Fruit fly (Drosophila melanogaster) whole organism, prepupa: ENCODE data around the gene CG32121.

Experiments used
- Blimp-1 ChIP-seq: fragments of 200-800 bp; sonication (Bioruptor generic); optimal IDR thresholded peaks from 3 replicates; lab custom pipeline; 2017; ENCODE audit warnings: missing biosample characterization, missing genetic modification characterization, mild to moderate bottlenecking, moderate library complexity, missing genetic modification reagents
- CG10669 ChIP-seq: fragments of 200-800 bp; sonication (Bioruptor generic); optimal IDR thresholded peaks from 3 replicates; lab custom pipeline; 2018; ENCODE audit warnings: missing biosample characterization, mild to moderate bottlenecking, missing genetic modification characterization, moderate library complexity
- CG15336 ChIP-seq: fragments of 200-800 bp; sonication (Bioruptor generic); IDR thresholded peaks from 2 replicates; pipeline ENCODE4 v1.3.6; 2022; ENCODE audit warnings: missing biosample characterization, missing genetic modification characterization
- CG1621 ChIP-seq: fragments of 200-800 bp; sonication (Bioruptor generic); optimal IDR thresholded peaks from 3 replicates; lab custom pipeline; 2018; ENCODE audit warnings: missing biosample characterization, mild to moderate bottlenecking, missing genetic modification characterization
- CG16779 ChIP-seq: fragments of 200-800 bp; sonication (Bioruptor generic); optimal IDR thresholded peaks from 3 replicates; lab custom pipeline; 2017; ENCODE audit warnings: missing biosample characterization, mild to moderate bottlenecking, missing genetic modification characterization
- CG3032 ChIP-seq: fragments of 200-800 bp; optimal IDR thresholded peaks from 2 replicates; lab custom pipeline; 2019; ENCODE audit warnings: missing biosample characterization, mild to moderate bottlenecking, missing genetic modification characterization, moderate library complexity
- CG32006 ChIP-seq: fragments of 200-800 bp; sonication (Bioruptor generic); optimal IDR thresholded peaks from 3 replicates; lab custom pipeline; 2017; ENCODE audit warnings: missing biosample characterization, mild to moderate bottlenecking, missing genetic modification characterization
- CG34406 ChIP-seq: fragments of 200-800 bp; sonication (Bioruptor generic); optimal IDR thresholded peaks from 3 replicates; lab custom pipeline; 2016; ENCODE audit warnings: missing biosample characterization, missing genetic modification characterization
- CG3919 ChIP-seq: fragments of 200-800 bp; sonication (Bioruptor generic); optimal IDR thresholded peaks from 3 replicates; lab custom pipeline; 2016; ENCODE audit warnings: missing biosample characterization, missing genetic modification characterization
- CG4318 ChIP-seq: fragments of 200-800 bp; sonication (Bioruptor generic); optimal IDR thresholded peaks from 3 replicates; lab custom pipeline; 2017; ENCODE audit warnings: missing biosample characterization, mild to moderate bottlenecking, missing genetic modification characterization
- CG6276 ChIP-seq: fragments of 200-800 bp; sonication (Bioruptor generic); optimal IDR thresholded peaks from 2 replicates; lab custom pipeline; 2017; ENCODE audit warnings: missing biosample characterization, mild to moderate bottlenecking, missing genetic modification characterization
- CG6792 ChIP-seq: fragments of 200-800 bp; sonication (Bioruptor generic); optimal IDR thresholded peaks from 3 replicates; lab custom pipeline; 2016; ENCODE audit warnings: missing biosample characterization, missing genetic modification characterization
- CG6808 ChIP-seq: fragments of 200-800 bp; sonication (Bioruptor generic); optimal IDR thresholded peaks from 3 replicates; lab custom pipeline; 2017; ENCODE audit warnings: missing biosample characterization, missing genetic modification characterization, mild to moderate bottlenecking, moderate library complexity, missing genetic modification reagents
- CG6854 ChIP-seq: fragments of 200-800 bp; sonication (Bioruptor generic); optimal IDR thresholded peaks from 2 replicates; lab custom pipeline; 2017; ENCODE audit warnings: missing biosample characterization, mild to moderate bottlenecking, missing genetic modification characterization
- CG7368 ChIP-seq: fragments of 200-800 bp; sonication (Bioruptor generic); optimal IDR thresholded peaks from 3 replicates; lab custom pipeline; 2016; ENCODE audit warnings: missing biosample characterization, missing genetic modification characterization
- CG8119 ChIP-seq: fragments of 200-800 bp; sonication (Bioruptor generic); IDR thresholded peaks from 3 replicates; pipeline ENCODE4 v1.3.6; 2022; ENCODE audit warnings: missing biosample characterization, missing genetic modification characterization
- CG9139 ChIP-seq: fragments of 200-800 bp; sonication (Bioruptor generic); optimal IDR thresholded peaks from 3 replicates; lab custom pipeline; 2017; ENCODE audit warnings: missing biosample characterization, mild to moderate bottlenecking, missing genetic modification characterization
- Eip75B ChIP-seq: fragments of 200-800 bp; sonication (Bioruptor generic); optimal IDR thresholded peaks from 3 replicates; lab custom pipeline; 2016; ENCODE audit warnings: missing biosample characterization, missing genetic modification characterization
- Eip78C ChIP-seq: fragments of 200-800 bp; sonication (Bioruptor generic); peaks from one replicate; lab custom pipeline; 2016; ENCODE audit warnings: missing biosample characterization, missing genetic modification characterization
- Eip93F ChIP-seq: fragments of 200-800 bp; sonication (Bioruptor generic); optimal IDR thresholded peaks from 2 replicates; lab custom pipeline; 2016; ENCODE audit warnings: missing biosample characterization, mild to moderate bottlenecking, missing genetic modification characterization
- Ets21C ChIP-seq: fragments of 200-800 bp; sonication (Bioruptor generic); optimal IDR thresholded peaks from 3 replicates; lab custom pipeline; 2016; ENCODE audit warnings: missing biosample characterization, missing genetic modification characterization
- Gug ChIP-seq: fragments of 200-800 bp; sonication (Bioruptor generic); IDR thresholded peaks from 2 replicates; pipeline ENCODE4 v1.3.6; 2022; ENCODE audit warnings: missing biosample characterization, missing genetic modification characterization
- Hr38 ChIP-seq: sonication (Bioruptor generic); optimal IDR thresholded peaks from 2 replicates; lab custom pipeline; 2016; ENCODE audit warnings: missing biosample characterization, missing genetic modification characterization
- Hr39 ChIP-seq: fragments of 200-800 bp; sonication (Bioruptor generic); optimal IDR thresholded peaks from 2 replicates; lab custom pipeline; 2016; ENCODE audit warnings: missing biosample characterization, missing genetic modification characterization
- Hr4 ChIP-seq: fragments of 200-800 bp; sonication (Bioruptor generic); optimal IDR thresholded peaks from 3 replicates; lab custom pipeline; 2016; ENCODE audit warnings: missing biosample characterization, missing genetic modification characterization
- Lpt ChIP-seq: fragments of 200-800 bp; sonication (Bioruptor generic); optimal IDR thresholded peaks from 3 replicates; lab custom pipeline; 2016; ENCODE audit warnings: missing biosample characterization, missing genetic modification characterization
- Met ChIP-seq: fragments of 200-800 bp; sonication (Bioruptor generic); optimal IDR thresholded peaks from 3 replicates; lab custom pipeline; 2016; ENCODE audit warnings: missing biosample characterization, missing genetic modification characterization
- Smox ChIP-seq: fragments of 200-800 bp; sonication (Bioruptor generic); optimal IDR thresholded peaks from 3 replicates; lab custom pipeline; 2016; ENCODE audit warnings: missing biosample characterization, missing genetic modification characterization
- Sox102F ChIP-seq: fragments of 200-800 bp; sonication (Bioruptor generic); optimal IDR thresholded peaks from 2 replicates; lab custom pipeline; 2016; ENCODE audit warnings: missing biosample characterization, mild to moderate bottlenecking, missing genetic modification characterization
- Sox14 ChIP-seq: fragments of 200-800 bp; sonication (Bioruptor generic); optimal IDR thresholded peaks from 3 replicates; lab custom pipeline; 2016; ENCODE audit warnings: missing biosample characterization, missing genetic modification characterization
- Sox15 ChIP-seq: fragments of 200-800 bp; sonication (Bioruptor generic); optimal IDR thresholded peaks from 3 replicates; lab custom pipeline; 2016; ENCODE audit warnings: missing biosample characterization, missing genetic modification characterization
- achi ChIP-seq: fragments of 200-800 bp; sonication (Bioruptor generic); optimal IDR thresholded peaks from 3 replicates; lab custom pipeline; 2016; ENCODE audit warnings: missing biosample characterization, missing genetic modification characterization
- acj6 ChIP-seq: fragments of 200-800 bp; sonication (Bioruptor generic); optimal IDR thresholded peaks from 3 replicates; lab custom pipeline; 2016; ENCODE audit warnings: missing biosample characterization, missing genetic modification characterization
- cyc ChIP-seq: fragments of 200-800 bp; sonication (Bioruptor generic); optimal IDR thresholded peaks from 3 replicates; lab custom pipeline; 2016; ENCODE audit warnings: missing biosample characterization, missing genetic modification characterization
- dac ChIP-seq: fragments of 200-800 bp; sonication (Bioruptor generic); optimal IDR thresholded peaks from 2 replicates; lab custom pipeline; 2017; ENCODE audit warnings: missing biosample characterization, mild to moderate bottlenecking, missing genetic modification characterization
- dsx ChIP-seq: fragments of 200-800 bp; optimal IDR thresholded peaks from 3 replicates; lab custom pipeline; 2019; ENCODE audit warnings: missing biosample characterization, mild to moderate bottlenecking, missing genetic modification characterization, moderate library complexity; ENCODE audit not compliant: poor library complexity, severe bottlenecking
- eg ChIP-seq: fragments of 200-800 bp; sonication (Bioruptor generic); IDR thresholded peaks from 3 replicates; pipeline ENCODE4 v1.3.6; 2022; ENCODE audit warnings: missing biosample characterization, missing genetic modification characterization
- esn ChIP-seq: fragments of 200-800 bp; sonication (Bioruptor generic); optimal IDR thresholded peaks from 2 replicates; lab custom pipeline; 2016; ENCODE audit warnings: missing biosample characterization, mild to moderate bottlenecking, missing genetic modification characterization, moderate library complexity
- fd59A ChIP-seq: fragments of 200-800 bp; sonication (Bioruptor generic); optimal IDR thresholded peaks from 2 replicates; lab custom pipeline; 2017; ENCODE audit warnings: missing biosample characterization, mild to moderate bottlenecking, missing genetic modification characterization, missing genetic modification reagents
- fd85E ChIP-seq: fragments of 200-800 bp; sonication (Bioruptor generic); optimal IDR thresholded peaks from 3 replicates; lab custom pipeline; 2016; ENCODE audit warnings: missing biosample characterization, missing genetic modification characterization
- fkh ChIP-seq: fragments of 200-800 bp; sonication (Bioruptor generic); optimal IDR thresholded peaks from 3 replicates; lab custom pipeline; 2017; ENCODE audit warnings: missing biosample characterization, mild to moderate bottlenecking, missing genetic modification characterization, moderate library complexity
- lz ChIP-seq: fragments of 200-800 bp; sonication (Bioruptor generic); optimal IDR thresholded peaks from 3 replicates; lab custom pipeline; 2016; ENCODE audit warnings: missing biosample characterization, missing genetic modification characterization
- net ChIP-seq: fragments of 200-800 bp; sonication (Bioruptor generic); optimal IDR thresholded peaks from 3 replicates; lab custom pipeline; 2016; ENCODE audit warnings: missing biosample characterization, missing genetic modification characterization
- pdm3 ChIP-seq: fragments of 200-800 bp; sonication (Bioruptor generic); optimal IDR thresholded peaks from 3 replicates; lab custom pipeline; 2016; ENCODE audit warnings: missing biosample characterization, missing genetic modification characterization
- salr ChIP-seq, 2 experiments: fragments of 200-800 bp; sonication (Bioruptor generic); optimal IDR thresholded peaks; 3 replicates each; lab custom pipeline; 2016 to 2018; ENCODE audit warnings: missing biosample characterization in 2 of 2, missing genetic modification characterization in 2 of 2, mild to moderate bottlenecking in 1 of 2
- ss ChIP-seq, 2 experiments: fragments of 200-800 bp; sonication (Bioruptor generic); optimal IDR thresholded peaks; 2 replicates in 1 of 2; 3 replicates in 1 of 2; lab custom pipeline; 2017 to 2018; ENCODE audit warnings: mild to moderate bottlenecking in 2 of 2, missing biosample characterization in 2 of 2, missing genetic modification characterization in 2 of 2, moderate library complexity in 1 of 2
- topi ChIP-seq: fragments of 200-800 bp; sonication (Bioruptor generic); optimal IDR thresholded peaks from 3 replicates; lab custom pipeline; 2016; ENCODE audit warnings: missing biosample characterization, missing genetic modification characterization

The CG32121 gene

DNA sequence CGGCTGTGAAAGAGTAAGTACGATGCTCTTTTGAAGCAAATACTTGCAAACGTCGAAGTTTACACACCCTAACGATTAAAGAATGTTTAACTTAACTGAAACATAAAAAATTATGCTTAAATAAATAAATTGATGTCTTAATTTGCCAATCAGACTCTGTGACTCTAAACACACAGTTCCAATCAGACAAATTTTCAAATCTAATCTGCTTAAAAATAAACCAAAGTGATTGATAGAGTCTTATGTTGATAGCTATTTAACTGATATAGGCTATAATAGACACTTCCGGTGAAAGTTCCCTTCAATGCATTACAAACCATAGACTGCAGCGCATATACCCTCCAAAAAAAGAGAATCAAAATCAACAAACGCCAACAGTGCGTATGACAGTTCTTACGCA lies 29.4 kb upstream of the CG32121 start (continued):
- TF ChIP-seq Sox15 (GFP tag; lab: Kevin White, UChicago) (no peak), achi (peak; percentile 28), CG1621 (tag; lab: Kevin White, UChicago) (no peak), ss (GFP tag; optimal IDR thresholded peaks at IDR 0.05; lab: Kevin White, UChicago) (no peak), CG7368 (GFP tag; lab: Kevin White, UChicago) (no peak), Sox14 (GFP tag; lab: Kevin White, UChicago) (peak; percentile 1), fkh (GFP tag; lab: Kevin White, UChicago) (peak; percentile 18), Blimp-1 (no peak), CG3032 (no peak), Sox102F (GFP tag; lab: Kevin White, UChicago) (peak; percentile 23), Eip93F (GFP tag; lab: Kevin White, UChicago) (no peak), cyc (peak; percentile 21), Eip75B (GFP tag; lab: Kevin White, UChicago) (no peak), CG6792 (GFP tag; lab: Kevin White, UChicago) (no peak), Smox (GFP tag; lab: Kevin White, UChicago) (peak; percentile 21), Gug (0 out of 2 replicates have a peak, but pooled peaks have one; percentile 19), fd85E (GFP tag; lab: Kevin White, UChicago) (no peak)

DNA sequence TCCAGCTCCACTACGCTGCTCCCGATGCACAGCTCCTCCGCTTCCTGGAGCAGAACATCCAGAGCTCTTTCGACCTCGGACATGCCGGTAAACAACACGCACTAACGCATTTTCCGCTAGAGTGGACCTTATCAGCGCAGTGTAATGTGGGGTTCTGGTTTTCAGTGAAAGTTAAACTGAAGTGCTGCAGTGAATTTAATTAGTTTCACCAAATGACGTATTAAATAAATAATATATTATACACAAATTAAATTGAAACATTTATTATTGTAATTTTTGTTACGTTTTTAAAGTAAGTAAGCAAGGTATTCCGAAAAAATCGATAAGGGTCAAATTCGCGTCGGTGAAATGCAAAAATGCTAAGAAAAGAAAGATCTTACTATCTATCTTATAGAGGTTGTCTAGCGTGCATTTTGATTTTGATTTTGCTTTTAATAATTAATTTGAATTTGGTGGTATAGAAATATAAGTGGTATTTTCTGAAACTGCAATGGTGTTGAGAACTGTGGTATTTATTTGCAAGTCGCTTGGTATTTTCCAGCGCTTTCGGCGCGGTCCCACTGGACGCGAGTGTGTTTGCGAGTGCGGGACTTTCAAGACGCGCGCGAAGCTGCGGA lies 28.1 kb upstream of the CG32121 start, which contains the start of the genes JMJD7 and CG10738:
Gene JMJD7 (minus strand): TSS at position 107 of the 617 bp plus-strand sequence.
Gene CG10738 (plus strand): TSS at position 594 of the 617 bp plus-strand sequence.
- TF ChIP-seq CG4318 (GFP tag; lab: Kevin White, UChicago) (peak; percentile 3), dac (GFP tag; lab: Kevin White, UChicago) (no peak), Eip75B (GFP tag; lab: Kevin White, UChicago) (no peak), CG8119 (GFP tag; lab: Robert Waterston, UW) (peak; percentile 38; the same call in 2 of the 3 replicates), Sox14 (GFP tag; lab: Kevin White, UChicago) (peak; percentile 23), Eip93F (GFP tag; lab: Kevin White, UChicago) (no peak), salr (GFP tag; optimal IDR thresholded peaks at IDR 0.05; lab: Kevin White, UChicago) (peak in 1 of 2 experiments; percentile 34), Hr38 (GFP tag; lab: Kevin White, UChicago) (no peak), Met (GFP tag; lab: Kevin White, UChicago) (peak; percentile 76), CG16779 (tag; lab: Kevin White, UChicago) (no peak), net (peak; percentile 52), CG32006 (GFP tag; lab: Kevin White, UChicago) (peak; percentile 42), CG6854 (GFP tag; lab: Kevin White, UChicago) (peak; percentile 48), eg (peak; percentile 87), pdm3 (GFP tag; lab: Kevin White, UChicago) (peak; percentile 49), CG15336 (GFP tag; lab: Robert Waterston, UW) (0 out of 2 replicates have a peak, but pooled peaks have one; percentile 18), acj6 (peak; percentile 46), fd59A (GFP tag; lab: Kevin White, UChicago) (no peak), Ets21C (GFP tag; lab: Kevin White, UChicago) (no peak), CG3919 (GFP tag; lab: Kevin White, UChicago) (peak; percentile 89), Gug (no peak), dsx (GFP tag; lab: Kevin White, UChicago) (no peak), topi (GFP tag; lab: Kevin White, UChicago) (peak; percentile 65), fd85E (GFP tag; lab: Kevin White, UChicago) (peak; percentile 10), achi (peak; percentile 42), esn (GFP tag; lab: Kevin White, UChicago) (peak; percentile 66), Sox15 (GFP tag; lab: Kevin White, UChicago) (no peak), Hr4 (GFP tag; lab: Kevin White, UChicago) (peak; percentile 30), Eip78C (GFP tag; lab: Kevin White, UChicago) (peak; percentile 60), fkh (GFP tag; lab: Kevin White, UChicago) (no peak), CG7368 (GFP tag; lab: Kevin White, UChicago) (peak; percentile 56), Lpt (peak; percentile 41), Hr39 (GFP tag; lab: Kevin White, UChicago) (no peak), CG10669 (GFP tag; lab: Kevin White, UChicago) (peak; percentile 78), CG1621 (tag; lab: Kevin White, UChicago) (no peak), CG9139 (peak; percentile 28), CG6276 (GFP tag; lab: Kevin White, UChicago) (peak; percentile 26), Smox (GFP tag; lab: Kevin White, UChicago) (no peak), cyc (peak; percentile 69), CG34406 (GFP tag; lab: Kevin White, UChicago) (no peak), Blimp-1 (peak; percentile 81), CG6808 (GFP tag; lab: Kevin White, UChicago) (peak; percentile 36), lz (GFP tag; lab: Kevin White, UChicago) (peak; percentile 18)
